Worm (Caenorhabditis elegans): ENCODE results near the gene oac-4.

Gene oac-4

DNA sequence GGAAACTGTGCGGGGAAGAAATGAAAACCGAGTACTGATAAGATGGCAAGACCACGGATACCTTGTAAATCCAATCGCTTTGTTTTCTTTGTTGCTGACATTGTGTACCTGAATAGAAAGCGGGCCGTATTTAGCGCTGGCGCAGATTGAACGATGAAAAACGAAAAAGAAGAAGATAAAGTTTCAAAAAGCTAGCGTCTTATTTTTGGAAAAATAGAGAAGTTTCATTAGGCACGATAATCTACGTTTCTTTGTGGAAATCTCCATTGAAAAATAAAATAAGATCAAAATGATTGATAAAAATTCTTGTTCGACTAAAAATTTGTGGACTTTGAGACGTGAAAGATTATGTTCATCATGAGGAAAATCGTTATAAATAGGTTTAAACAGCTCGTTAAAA is at the start of gene oac-4:
TSS of gene oac-4 (minus strand) at position 101 of the 400 bp plus-strand sequence.
- TF ChIP-seq klf-2 (GFP tag; conservative IDR thresholded peaks at IDR 0.05) (no peak), ztf-23 (GFP tag; IDR thresholded peaks at IDR 0.05) (no peak), ztf-29 (GFP tag; IDR thresholded peaks at IDR 0.05) (no peak), flt-1 (GFP tag; IDR thresholded peaks at IDR 0.05) (no peak), cog-1 (tag; optimal IDR thresholded peaks at IDR 0.05) (no peak), med-1 (GFP tag; optimal IDR thresholded peaks at IDR 0.05; ENCODE audit: insufficient read depth) (no peak), ref-1 (GFP tag; conservative IDR thresholded peaks at IDR 0.05) (no peak), T22C8.4 (GFP tag; IDR thresholded peaks at IDR 0.05) (no peak), tab-1 (GFP tag; IDR thresholded peaks at IDR 0.05) (no peak)

DNA sequence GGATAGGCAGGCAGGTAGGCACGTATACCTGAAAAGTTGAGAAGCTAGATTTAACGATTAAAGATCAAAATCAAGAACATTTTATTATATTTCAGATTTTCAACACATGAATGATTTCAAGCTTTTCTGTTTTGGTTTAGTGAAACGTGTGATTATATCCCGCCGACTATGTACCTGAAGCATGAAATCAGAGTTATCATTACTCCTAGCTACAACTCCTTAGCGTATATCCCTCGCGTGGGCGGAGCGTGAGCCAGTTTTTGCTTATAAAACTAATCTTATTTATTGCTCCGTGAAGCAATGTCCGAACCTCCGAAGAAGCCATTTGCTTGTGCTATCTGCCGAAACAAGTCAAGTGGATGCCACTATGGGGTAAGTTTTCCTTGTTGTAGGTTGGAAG is 44.1 kb upstream of the oac-4 start, which contains the start of gene nhr-166:
TSS of gene nhr-166 (plus strand) at position 301 of the 400 bp plus-strand sequence.
- TF ChIP-seq cog-1 (tag; optimal IDR thresholded peaks at IDR 0.05) (no peak), flt-1 (GFP tag; IDR thresholded peaks at IDR 0.05) (no peak), klf-2 (GFP tag; conservative IDR thresholded peaks at IDR 0.05) (no peak), med-1 (GFP tag; optimal IDR thresholded peaks at IDR 0.05; ENCODE audit: insufficient read depth) (no peak), ztf-23 (GFP tag; IDR thresholded peaks at IDR 0.05) (no peak), tab-1 (GFP tag; IDR thresholded peaks at IDR 0.05) (no peak), T22C8.4 (GFP tag; IDR thresholded peaks at IDR 0.05) (no peak), ref-1 (GFP tag; conservative IDR thresholded peaks at IDR 0.05) (no peak), ztf-29 (GFP tag; IDR thresholded peaks at IDR 0.05) (no peak)

DNA sequence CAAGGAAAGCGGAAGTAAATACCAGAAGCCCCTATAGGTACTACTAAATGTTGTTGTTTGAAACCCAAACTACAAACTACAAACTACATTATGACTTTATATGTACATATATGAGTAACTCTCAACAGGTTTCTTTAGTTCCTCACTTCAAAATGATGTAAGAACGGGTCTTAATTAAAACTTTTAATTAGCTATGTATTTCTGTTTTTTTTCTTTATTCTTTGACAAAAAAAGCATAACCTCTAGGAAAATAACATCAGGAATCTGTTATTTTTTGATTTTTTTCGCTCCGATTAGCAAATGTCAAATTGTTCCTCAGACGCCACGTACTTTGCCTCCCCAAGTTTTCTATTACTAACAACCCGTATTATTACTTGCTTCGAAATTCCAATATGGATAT is 42.5 kb upstream of the oac-4 start, which contains the start of gene srh-250:
TSS of gene srh-250 (plus strand) at position 301 of the 400 bp plus-strand sequence.
- no peak for TF ChIP-seq tab-1 (GFP tag; IDR thresholded peaks at IDR 0.05)
- no peak for TF ChIP-seq klf-2 (GFP tag; conservative IDR thresholded peaks at IDR 0.05)
- TF ChIP-seq ztf-29 (GFP tag; IDR thresholded peaks at IDR 0.05) = no peak
- TF ChIP-seq ref-1 (GFP tag; conservative IDR thresholded peaks at IDR 0.05) = no peak
- no peak for TF ChIP-seq cog-1 (tag; optimal IDR thresholded peaks at IDR 0.05)
- TF ChIP-seq ztf-23 (GFP tag; IDR thresholded peaks at IDR 0.05) = no peak
- TF ChIP-seq med-1 (GFP tag; optimal IDR thresholded peaks at IDR 0.05; ENCODE audit: insufficient read depth) = no peak

DNA sequence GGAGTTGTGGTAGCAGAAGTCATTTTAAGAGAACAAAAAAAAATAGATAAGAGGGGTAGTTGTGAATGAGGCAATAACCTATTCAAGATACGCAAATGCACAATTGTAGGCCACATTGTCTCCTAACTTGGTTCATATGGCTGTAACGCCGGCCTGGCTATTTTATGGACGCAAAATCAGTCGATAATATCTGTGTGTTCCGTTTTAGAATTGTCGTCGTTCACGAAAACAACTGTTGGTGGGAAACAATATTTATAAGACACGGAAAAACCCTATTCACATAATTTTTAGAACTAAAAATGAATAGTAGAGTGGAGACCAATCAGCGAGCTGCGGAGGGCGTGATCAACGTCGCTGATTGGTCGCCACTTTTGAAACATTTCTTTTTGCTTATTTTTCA is 42.1 kb upstream of the oac-4 start, which contains the start of gene sdz-7:
TSS of gene sdz-7 (minus strand) at position 101 of the 400 bp plus-strand sequence.
- TF ChIP-seq cog-1 (tag; optimal IDR thresholded peaks at IDR 0.05) (no peak), T22C8.4 (GFP tag; IDR thresholded peaks at IDR 0.05) (no peak), ztf-23 (GFP tag; IDR thresholded peaks at IDR 0.05) (no peak), med-1 (GFP tag; optimal IDR thresholded peaks at IDR 0.05; ENCODE audit: insufficient read depth) (no peak), ref-1 (GFP tag; conservative IDR thresholded peaks at IDR 0.05) (no peak), ztf-29 (GFP tag; IDR thresholded peaks at IDR 0.05) (no peak), klf-2 (GFP tag; conservative IDR thresholded peaks at IDR 0.05) (no peak), tab-1 (GFP tag; IDR thresholded peaks at IDR 0.05) (no peak), flt-1 (GFP tag; IDR thresholded peaks at IDR 0.05) (no peak)

- TF ChIP-seq T22C8.4 (GFP tag; IDR thresholded peaks at IDR 0.05) (no peak), med-1 (GFP tag; optimal IDR thresholded peaks at IDR 0.05; ENCODE audit: insufficient read depth) (no peak), cog-1 (tag; optimal IDR thresholded peaks at IDR 0.05) (no peak), flt-1 (GFP tag; IDR thresholded peaks at IDR 0.05) (no peak), ztf-29 (GFP tag; IDR thresholded peaks at IDR 0.05) (no peak), tab-1 (GFP tag; IDR thresholded peaks at IDR 0.05) (no peak), ref-1 (GFP tag; conservative IDR thresholded peaks at IDR 0.05) (no peak), klf-2 (GFP tag; conservative IDR thresholded peaks at IDR 0.05) (no peak), ztf-23 (GFP tag; IDR thresholded peaks at IDR 0.05) (no peak)
These were observed 41.3 kb upstream of the oac-4 start, which contains the start of gene nep-3 for ce11 chrII:3877127-3877526. TSS of gene nep-3 (minus strand) at chrII:3877227.

ce11 chrII:3869601-3870000 is 33.8 kb upstream of the oac-4 start, which contains the start of gene oac-10:
TSS of gene oac-10 (plus strand) at chrII:3869901.
- no peak for TF ChIP-seq ref-1 (GFP tag; conservative IDR thresholded peaks at IDR 0.05)
- TF ChIP-seq T22C8.4 (GFP tag; IDR thresholded peaks at IDR 0.05) = no peak
- no peak for TF ChIP-seq med-1 (GFP tag; optimal IDR thresholded peaks at IDR 0.05; ENCODE audit: insufficient read depth)

ce11 chrII:3864652-3865051 is 28.8 kb upstream of the oac-4 start, which contains the start of gene nhr-261:
TSS of gene nhr-261 (minus strand) at chrII:3864752.
- no peak for TF ChIP-seq ztf-23 (GFP tag; IDR thresholded peaks at IDR 0.05)

ce11 chrII:3862053-3862452 is 26.2 kb upstream of the oac-4 start:
- TF ChIP-seq cog-1 (tag; optimal IDR thresholded peaks at IDR 0.05) (no peak), med-1 (GFP tag; optimal IDR thresholded peaks at IDR 0.05; ENCODE audit: insufficient read depth) (no peak), ref-1 (GFP tag; conservative IDR thresholded peaks at IDR 0.05) (no peak), ztf-29 (GFP tag; IDR thresholded peaks at IDR 0.05) (no peak), tab-1 (GFP tag; IDR thresholded peaks at IDR 0.05) (no peak), ztf-23 (GFP tag; IDR thresholded peaks at IDR 0.05) (no peak), flt-1 (GFP tag; IDR thresholded peaks at IDR 0.05) (no peak), klf-2 (GFP tag; conservative IDR thresholded peaks at IDR 0.05) (no peak), T22C8.4 (GFP tag; IDR thresholded peaks at IDR 0.05) (no peak)

DNA sequence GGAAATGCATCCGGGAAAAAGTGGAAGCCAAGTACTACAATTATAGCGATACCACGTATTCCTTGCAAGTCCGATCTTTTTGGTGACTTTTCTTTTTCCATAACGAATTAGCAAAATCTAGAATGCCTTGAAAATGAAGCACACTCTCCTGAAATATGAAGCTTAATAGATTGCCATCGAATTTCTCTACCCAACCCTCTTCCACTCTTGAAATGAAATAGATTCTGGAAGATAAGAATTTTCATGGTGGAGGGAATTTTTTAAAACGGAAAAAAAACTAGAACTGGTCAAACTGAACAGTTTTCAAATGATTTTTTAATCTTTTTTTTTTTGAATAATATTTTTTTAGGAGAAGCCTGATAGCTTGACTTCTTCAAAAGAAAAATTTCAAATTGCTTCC is 25.0 kb upstream of the oac-4 start, which contains the start of gene oac-11:
TSS of gene oac-11 (minus strand) at position 101 of the 400 bp plus-strand sequence.
- no peak for TF ChIP-seq ref-1 (GFP tag; conservative IDR thresholded peaks at IDR 0.05)
- TF ChIP-seq klf-2 (GFP tag; conservative IDR thresholded peaks at IDR 0.05) = no peak
- no peak for TF ChIP-seq flt-1 (GFP tag; IDR thresholded peaks at IDR 0.05)
- no peak for TF ChIP-seq tab-1 (GFP tag; IDR thresholded peaks at IDR 0.05)
- TF ChIP-seq med-1 (GFP tag; optimal IDR thresholded peaks at IDR 0.05; ENCODE audit: insufficient read depth) = no peak
- TF ChIP-seq ztf-29 (GFP tag; IDR thresholded peaks at IDR 0.05) = no peak
- TF ChIP-seq T22C8.4 (GFP tag; IDR thresholded peaks at IDR 0.05) = no peak
- TF ChIP-seq cog-1 (tag; optimal IDR thresholded peaks at IDR 0.05) = no peak
- no peak for TF ChIP-seq ztf-23 (GFP tag; IDR thresholded peaks at IDR 0.05)

- TF ChIP-seq med-1 (GFP tag; optimal IDR thresholded peaks at IDR 0.05; ENCODE audit: insufficient read depth) (no peak), flt-1 (GFP tag; IDR thresholded peaks at IDR 0.05) (no peak), cog-1 (tag; optimal IDR thresholded peaks at IDR 0.05) (no peak), ztf-29 (GFP tag; IDR thresholded peaks at IDR 0.05) (no peak), T22C8.4 (GFP tag; IDR thresholded peaks at IDR 0.05) (no peak), tab-1 (GFP tag; IDR thresholded peaks at IDR 0.05) (no peak)
These were observed 16.8 kb upstream of the oac-4 start, which contains the start of gene nhr-257 for ce11 chrII:3852654-3853053. TSS of gene nhr-257 (plus strand) at chrII:3852954.
